Fruit fly (Drosophila melanogaster) whole organism: ENCODE measurements around the gene CG18599.

Experiments
- pan ChIP-seq: fragments of >200 bp; optimal IDR thresholded peaks from 2 replicates; lab custom pipeline; 2017
- psq ChIP-seq: fragments of >200 bp; optimal IDR thresholded peaks from 2 replicates; lab custom pipeline; 2017

DNA sequence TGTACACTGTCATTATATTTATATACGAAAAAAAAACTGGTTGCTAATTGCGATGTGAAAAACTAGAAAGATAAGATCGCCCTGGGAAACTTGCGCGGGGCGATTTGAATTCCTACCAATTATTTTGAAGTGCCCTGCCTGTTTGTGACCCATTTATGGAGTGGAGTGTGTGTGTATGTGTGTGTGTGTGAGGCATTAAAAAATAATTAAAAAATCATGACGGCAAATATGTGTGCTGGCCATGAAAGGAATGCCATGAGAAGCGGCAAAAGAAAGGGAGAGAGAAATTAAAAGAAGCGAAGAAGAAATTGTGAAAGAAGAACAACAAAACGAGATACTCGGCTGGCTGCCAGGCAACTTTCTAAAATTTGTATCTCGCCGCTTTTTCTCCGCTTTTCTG, 42.3 kb downstream of the CG18599 start:
- TF ChIP-seq pan (lab: Kevin White, UChicago) (no peak), psq (lab: Kevin White, UChicago) (no peak)
